Worm (Caenorhabditis elegans): ENCODE measurements around the gene del-5.

del-5 gene

DNA sequence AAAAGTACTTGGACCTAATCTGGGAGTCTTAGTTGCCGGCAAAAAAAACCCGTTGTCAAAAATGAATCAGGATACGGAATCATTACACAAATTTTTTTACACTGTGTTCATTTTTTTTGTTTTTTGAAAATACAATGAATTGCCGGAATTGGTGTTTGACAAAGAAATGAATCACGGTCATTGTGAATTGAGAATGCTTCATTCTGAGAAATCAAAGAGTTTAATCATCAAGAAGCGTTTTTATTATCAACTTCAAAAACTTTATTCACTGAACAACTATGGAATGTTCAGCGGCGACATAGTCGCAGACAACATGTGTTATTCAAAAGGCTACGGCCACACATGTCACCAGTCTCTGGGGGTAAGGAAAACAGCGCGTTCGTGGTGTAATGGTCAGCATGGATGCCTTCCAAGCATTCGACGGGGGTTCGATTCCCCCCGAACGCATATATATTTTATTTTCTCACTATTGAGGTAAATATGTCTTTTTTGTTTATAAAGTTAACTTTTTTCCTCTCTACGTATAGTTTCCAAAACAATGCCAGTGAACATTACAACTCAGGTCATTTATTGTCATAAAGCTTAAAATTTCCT is 44.4 kb downstream of the del-5 start, which contains the start of gene nas-10:
TSS of gene nas-10 (minus strand) at position 51 of the 594 bp plus-strand sequence.
- peak; percentile 72 for TF ChIP-seq dao-5 (tag; optimal IDR thresholded peaks at IDR 0.05)
- TF ChIP-seq W03F9.2 (tag; optimal IDR thresholded peaks at IDR 0.05), result no peak
- TF ChIP-seq him-1 (tag; optimal IDR thresholded peaks at IDR 0.05), result peak; percentile 81

ce11 chrX:10961724-10962123 is 46.3 kb downstream of the del-5 start:
- TF ChIP-seq W03F9.2 (tag; optimal IDR thresholded peaks at IDR 0.05), result no peak
- no peak for TF ChIP-seq dao-5 (tag; optimal IDR thresholded peaks at IDR 0.05)
- TF ChIP-seq him-1 (tag; optimal IDR thresholded peaks at IDR 0.05), result no peak

DNA sequence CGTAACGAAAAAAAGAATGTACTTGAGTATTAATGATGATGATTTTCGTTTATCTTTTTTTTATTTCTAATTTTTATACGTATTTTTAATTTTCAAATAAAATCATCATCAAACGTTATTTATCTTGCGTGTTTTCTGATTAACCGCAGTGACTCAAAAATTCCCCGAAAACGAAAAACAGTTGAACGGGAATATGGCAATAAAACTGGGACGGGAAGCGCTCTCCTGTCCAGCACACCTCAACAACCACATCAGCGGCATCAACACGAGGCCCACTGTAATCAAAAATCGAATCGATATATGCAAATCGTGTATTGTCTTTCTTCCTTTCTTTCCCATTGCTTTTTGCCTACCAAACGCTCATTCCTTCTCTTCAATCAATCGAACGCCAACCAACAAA is 48.8 kb downstream of the del-5 start, which contains the start of gene K09C8.2:
TSS of gene K09C8.2 (plus strand) at position 301 of the 400 bp plus-strand sequence.
- TF ChIP-seq dao-5 (tag; optimal IDR thresholded peaks at IDR 0.05) (no peak), W03F9.2 (tag; optimal IDR thresholded peaks at IDR 0.05) (no peak), him-1 (tag; optimal IDR thresholded peaks at IDR 0.05) (no peak)

DNA sequence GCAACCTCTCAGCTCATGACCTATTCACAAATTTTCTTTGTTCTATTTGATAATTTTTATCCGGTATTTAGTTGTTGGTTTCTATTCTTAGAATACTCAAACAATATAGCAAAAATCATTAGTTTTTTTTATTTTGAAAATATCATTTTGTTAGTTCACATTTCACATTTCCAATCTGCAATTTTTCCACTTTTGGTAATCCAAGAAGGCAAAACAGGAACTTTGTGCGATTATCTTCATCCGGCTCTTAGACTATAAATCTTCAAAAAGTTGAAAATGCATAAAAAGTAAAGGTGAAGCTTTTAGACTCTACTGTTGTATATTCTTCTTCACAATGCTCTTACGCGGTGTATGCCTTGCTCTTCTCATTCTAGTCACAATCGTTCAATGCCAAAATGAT is 49.6 kb downstream of the del-5 start, which contains the start of gene nlp-19:
TSS of gene nlp-19 (plus strand) at position 301 of the 400 bp plus-strand sequence.
- no peak for TF ChIP-seq him-1 (tag; optimal IDR thresholded peaks at IDR 0.05)
- no peak for TF ChIP-seq W03F9.2 (tag; optimal IDR thresholded peaks at IDR 0.05)
- TF ChIP-seq dao-5 (tag; optimal IDR thresholded peaks at IDR 0.05), result no peak

ce11 chrX:10956972-10957678 is 50.9 kb downstream of the del-5 start:
- TF ChIP-seq dao-5 (tag; optimal IDR thresholded peaks at IDR 0.05) (no peak), W03F9.2 (tag; optimal IDR thresholded peaks at IDR 0.05) (no peak), him-1 (tag; optimal IDR thresholded peaks at IDR 0.05) (no peak)
